Fruit fly (Drosophila melanogaster): ENCODE results near the gene sn.

The sn gene

DNA sequence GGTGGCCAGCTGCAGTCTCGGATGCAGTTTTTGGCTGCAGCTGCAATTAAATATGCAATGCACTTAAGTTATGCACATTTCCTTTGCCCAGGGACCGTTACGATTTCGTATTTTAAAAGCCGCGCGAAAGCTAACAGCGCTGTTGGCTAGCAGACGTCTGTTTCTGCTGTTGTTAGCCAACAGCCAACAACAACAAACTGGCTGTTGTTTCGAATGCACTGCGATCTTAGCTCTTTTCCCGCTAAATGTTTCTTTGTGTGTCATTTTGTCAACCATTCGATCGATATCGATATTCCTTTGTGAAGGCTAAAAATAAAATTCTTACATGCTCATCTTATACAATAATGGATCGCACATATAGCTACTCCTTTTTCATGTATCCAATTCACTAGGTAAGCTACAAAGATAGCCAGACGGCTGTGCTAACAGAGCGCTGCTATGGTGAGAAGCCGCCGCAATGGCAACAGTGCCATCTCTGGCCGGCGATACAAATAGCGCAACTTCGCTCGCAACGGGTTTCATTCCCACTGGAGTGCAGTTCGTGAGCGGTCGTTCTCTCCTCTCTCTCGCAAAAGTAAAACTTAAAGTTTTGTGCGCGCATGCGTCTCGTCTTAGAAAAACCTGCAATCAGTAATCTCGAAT lies 5.5 kb downstream of the sn start (continued):
- TF ChIP-seq CG12769 (tag; optimal IDR thresholded peaks at IDR 0.05) (peak; percentile 56), CG10147 (GFP tag; optimal IDR thresholded peaks at IDR 0.05) (peak; percentile 20), CG2116 (GFP tag; optimal IDR thresholded peaks at IDR 0.05) (peak; percentile 83), cg (GFP tag; optimal IDR thresholded peaks at IDR 0.05) (no peak), dmrt99B (tag; optimal IDR thresholded peaks at IDR 0.05) (no peak), gem (tag; optimal IDR thresholded peaks at IDR 0.05) (peak; percentile 1), vvl (GFP tag; IDR thresholded peaks at IDR 0.05) (peak; percentile 39; the same call in 1 of the 2 replicates), CG12942 (GFP tag; optimal IDR thresholded peaks at IDR 0.05) (no peak), dmrt11E (tag; optimal IDR thresholded peaks at IDR 0.05) (peak; percentile 3), grau (tag; optimal IDR thresholded peaks at IDR 0.05) (peak; percentile 26), pzg (GFP tag; optimal IDR thresholded peaks at IDR 0.05) (peak; percentile 41), Atf3 (GFP tag; optimal IDR thresholded peaks at IDR 0.05) (no peak), CrebB (tag; optimal IDR thresholded peaks at IDR 0.05) (no peak), Optix (GFP tag; IDR thresholded peaks at IDR 0.05) (0 out of 3 replicates have a peak, but pooled peaks have one; percentile 18), CG34422 (GFP tag; IDR thresholded peaks at IDR 0.05) (no peak), trh (GFP tag; optimal IDR thresholded peaks at IDR 0.05) (no peak), CG13424 (tag; optimal IDR thresholded peaks at IDR 0.05) (peak; percentile 44), Deaf1 (tag; optimal IDR thresholded peaks at IDR 0.05) (peak; percentile 36), Dp (GFP tag; optimal IDR thresholded peaks at IDR 0.05) (peak; percentile 42), ci (GFP tag; IDR thresholded peaks at IDR 0.05) (peak; percentile 58; the same call in 1 of the 3 replicates), CG15269 (tag; optimal IDR thresholded peaks at IDR 0.05) (peak; percentile 11), prd (optimal IDR thresholded peaks at IDR 0.05) (no peak), prd (GFP tag; IDR thresholded peaks at IDR 0.05) (no peak), Ssrp (tag; optimal IDR thresholded peaks at IDR 0.05) (no peak), CG17829 (tag; optimal IDR thresholded peaks at IDR 0.05) (peak; percentile 51), chif (GFP tag; optimal IDR thresholded peaks at IDR 0.05) (no peak), jing (GFP tag; optimal IDR thresholded peaks at IDR 0.05) (no peak), ind (GFP tag; optimal IDR thresholded peaks at IDR 0.05) (no peak), row (GFP tag; IDR thresholded peaks at IDR 0.05) (peak; percentile 84), Drgx (GFP tag; IDR thresholded peaks at IDR 0.05) (no peak), Xbp1 (GFP tag; optimal IDR thresholded peaks at IDR 0.05) (no peak), zfh2 (GFP tag; optimal IDR thresholded peaks at IDR 0.05) (no peak), CG6854 (GFP tag; optimal IDR thresholded peaks at IDR 0.05) (no peak), CG8924 (tag; optimal IDR thresholded peaks at IDR 0.05) (peak; percentile 16), CG2120 (GFP tag; optimal IDR thresholded peaks at IDR 0.05) (peak; percentile 14), gsb-n (tag; optimal IDR thresholded peaks at IDR 0.05) (no peak), crp (GFP tag; optimal IDR thresholded peaks at IDR 0.05) (peak in 1 of 2 experiments; percentile 24), wek (GFP tag; optimal IDR thresholded peaks at IDR 0.05) (no peak), CG10431 (GFP tag; optimal IDR thresholded peaks at IDR 0.05) (no peak), Fer1 (GFP tag; optimal IDR thresholded peaks at IDR 0.05) (peak; percentile 30), sens (GFP tag) (peak; percentile 48), Scr (GFP tag; IDR thresholded peaks at IDR 0.05; ENCODE audit: partially characterized antibody) (peak; percentile 32; the same call in 1 of the 2 replicates), chn (GFP tag; optimal IDR thresholded peaks at IDR 0.05) (no peak), lilli (GFP tag; optimal IDR thresholded peaks at IDR 0.05) (peak; percentile 10), sens-2 (GFP tag; IDR thresholded peaks at IDR 0.05) (no peak), BEAF-32 (GFP tag; optimal IDR thresholded peaks at IDR 0.05) (peak; percentile 45), grn (GFP tag; optimal IDR thresholded peaks at IDR 0.05) (peak; percentile 38), Abd-B (GFP tag; optimal IDR thresholded peaks at IDR 0.05) (no peak), da (GFP tag; optimal IDR thresholded peaks at IDR 0.05) (no peak), ab (GFP tag; optimal IDR thresholded peaks at IDR 0.05) (no peak)

Data from whole organism, embryonic.